Worm (Caenorhabditis elegans): ENCODE data around the gene unc-50.

DNA sequence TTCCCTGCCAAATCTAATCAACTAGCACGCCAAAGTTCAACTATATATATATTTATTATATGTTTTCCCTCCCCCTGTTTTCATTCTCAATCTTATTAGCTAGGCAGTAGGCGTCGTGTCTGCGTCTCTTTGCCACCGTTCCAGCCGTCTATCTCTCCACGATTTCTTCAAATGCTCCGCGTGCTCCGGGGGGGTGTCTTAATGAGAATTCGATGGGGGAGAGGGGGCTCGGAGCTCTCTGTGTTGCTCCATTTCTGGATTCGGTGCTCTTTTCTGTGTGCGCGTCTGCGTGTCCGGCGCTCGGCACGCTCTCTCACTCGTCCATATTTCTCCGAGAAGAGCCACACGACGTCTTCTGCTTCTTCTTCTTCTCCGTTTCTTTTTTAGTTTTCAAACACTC, 33.7 kb downstream of the unc-50 start:
- no peak for TF ChIP-seq lin-13 (GFP tag; optimal IDR thresholded peaks at IDR 0.05)
- no peak for TF ChIP-seq nhr-11 (tag; optimal IDR thresholded peaks at IDR 0.05)
- peak; percentile 82 for TF ChIP-seq unc-86 (tag; optimal IDR thresholded peaks at IDR 0.05)
- TF ChIP-seq ztf-11 (tag; optimal IDR thresholded peaks at IDR 0.05): no peak
- TF ChIP-seq swsn-7 (tag; optimal IDR thresholded peaks at IDR 0.05): peak; percentile 69
- no peak for TF ChIP-seq pqm-1 (tag; optimal IDR thresholded peaks at IDR 0.05)
- TF ChIP-seq mep-1 (tag; optimal IDR thresholded peaks at IDR 0.05): peak; percentile 13
- TF ChIP-seq lin-35 (GFP tag; optimal IDR thresholded peaks at IDR 0.05): peak in 1 of 2 experiments; percentile 29
- peak in 1 of 2 experiments; percentile 22 for TF ChIP-seq egl-27 (tag; optimal IDR thresholded peaks at IDR 0.05)
- TF ChIP-seq dpl-1 (GFP tag; optimal IDR thresholded peaks at IDR 0.05): peak in 2 of 3 experiments; percentile 25 to 33
- no peak for TF ChIP-seq skn-1 (tag; optimal IDR thresholded peaks at IDR 0.05)
- peak; percentile 24 for TF ChIP-seq ces-1 (GFP tag; optimal IDR thresholded peaks at IDR 0.05)

All from whole organism, L1 larva.